Worm (Caenorhabditis elegans) whole organism, late embryonic: Measurements from ENCODE around the gene ZK381.2.

Experiments used
- C38D4.7 ChIP-seq: fragments of 200-800 bp; sonication (Bioruptor generic); optimal IDR thresholded peaks from 2 replicates; lab custom pipeline; 2018; ENCODE audit warnings: mild to moderate bottlenecking, missing genetic modification characterization, moderate library complexity, missing compliant biosample characterization
- pha-2 ChIP-seq: sonication (generic microtip); optimal IDR thresholded peaks from 2 replicates; lab custom pipeline; 2017; ENCODE audit warnings: mild to moderate bottlenecking, missing genetic modification characterization, missing compliant biosample characterization

ce11 chrIV:6925520-6925919 is 39.8 kb upstream of the ZK381.2 start:
- TF ChIP-seq pha-2 (tag; lab: Kevin White, UChicago) (no peak), C38D4.7 (GFP tag; lab: Kevin White, UChicago) (no peak)
